Worm (Caenorhabditis elegans) whole organism, mixed stage, embryonic: ENCODE results near the gene M02E1.4.

Experiments
- M03D4.4 ChIP-seq: sonication (generic microtip); optimal IDR thresholded peaks from 2 replicates; lab custom pipeline; 2017; ENCODE audit warnings: mild to moderate bottlenecking, missing genetic modification characterization, missing compliant biosample characterization
- ces-1 ChIP-seq: fragments of 150-350 bp; optimal IDR thresholded peaks from 2 replicates; lab custom pipeline; 2014; ENCODE audit warnings: missing biosample characterization, missing genetic modification reagents, missing genetic modification characterization
- elt-3 ChIP-seq: fragments of 150-350 bp; optimal IDR thresholded peaks from 2 replicates; lab custom pipeline; 2014; ENCODE audit warnings: missing biosample characterization, missing genetic modification characterization
- hlh-1 ChIP-seq: fragments of 150-350 bp; optimal IDR thresholded peaks from 2 replicates; lab custom pipeline; 2014; ENCODE audit warnings: missing biosample characterization, missing genetic modification reagents, missing genetic modification characterization
- lin-13 ChIP-seq: fragments of 150-350 bp; optimal IDR thresholded peaks from 2 replicates; lab custom pipeline; 2014; ENCODE audit warnings: missing biosample characterization, missing genetic modification characterization
- lsy-2 ChIP-seq: fragments of 150-350 bp; optimal IDR thresholded peaks from 2 replicates; lab custom pipeline; 2014; ENCODE audit warnings: missing biosample characterization, missing genetic modification characterization
- nhr-237 ChIP-seq: fragments of 150-350 bp; optimal IDR thresholded peaks from 2 replicates; lab custom pipeline; 2014; ENCODE audit warnings: missing biosample characterization, missing genetic modification characterization
- nhr-28 ChIP-seq: fragments of 150-350 bp; optimal IDR thresholded peaks from 2 replicates; lab custom pipeline; 2014; ENCODE audit warnings: missing biosample characterization, missing genetic modification characterization
- pha-4 ChIP-seq: fragments of 150-350 bp; optimal IDR thresholded peaks from 2 replicates; lab custom pipeline; 2018; ENCODE audit warnings: missing biosample characterization, missing genetic modification reagents, missing genetic modification characterization
- snpc-4 ChIP-seq: fragments of 150-350 bp; optimal IDR thresholded peaks from 2 replicates; lab custom pipeline; 2014; ENCODE audit warnings: missing biosample characterization, missing genetic modification characterization
- unc-39 ChIP-seq: fragments of 150-350 bp; optimal IDR thresholded peaks from 2 replicates; lab custom pipeline; 2014; ENCODE audit warnings: missing biosample characterization, missing genetic modification characterization
- unc-62 ChIP-seq: fragments of 150-350 bp; optimal IDR thresholded peaks from 2 replicates; lab custom pipeline; 2014; ENCODE audit warnings: missing biosample characterization, missing genetic modification reagents, missing genetic modification characterization

DNA sequence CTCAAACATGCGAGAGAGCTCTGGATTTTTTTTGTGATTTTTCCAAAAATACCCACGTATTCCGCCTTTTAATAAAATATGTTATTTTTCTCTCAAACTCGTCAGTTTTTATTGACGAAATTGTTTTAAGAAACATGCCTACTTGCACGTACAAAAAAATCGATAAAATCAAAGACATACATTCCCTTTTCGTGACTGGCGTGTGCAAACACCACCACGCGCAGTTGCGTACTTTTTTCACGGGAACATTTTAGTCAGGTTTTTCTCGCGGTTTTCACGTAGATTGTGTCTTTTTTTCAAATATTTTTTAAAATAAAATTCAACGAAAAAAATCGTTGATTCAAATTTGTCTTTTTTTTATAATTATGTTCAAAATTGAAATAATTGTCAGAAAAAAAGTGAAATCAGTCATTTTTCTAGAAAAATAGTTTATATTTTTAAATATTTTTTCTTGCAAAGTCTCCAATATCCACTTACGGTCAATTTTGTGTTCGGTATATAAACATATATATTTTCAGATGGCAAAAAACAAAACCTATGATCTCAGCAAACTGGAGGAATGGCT lies 12.6 kb downstream of the M02E1.4 start, which contains the start of gene M02E1.1:
- TF ChIP-seq M03D4.4 (tag; lab: Kevin White, UChicago) (no peak), nhr-237 (tag; lab: Kevin White, UChicago) (peak; percentile 31), elt-3 (tag; lab: Kevin White, UChicago) (no peak), unc-62 (GFP tag; lab: Kevin White, UChicago) (no peak), lin-13 (tag; lab: Kevin White, UChicago) (no peak), unc-39 (tag; lab: Kevin White, UChicago) (no peak), pha-4 (tag; lab: Kevin White, UChicago) (no peak), snpc-4 (tag; lab: Kevin White, UChicago) (no peak), hlh-1 (no peak), lsy-2 (no peak), nhr-28 (tag; lab: Kevin White, UChicago) (no peak), ces-1 (GFP tag; lab: Kevin White, UChicago) (no peak)
